Worm (Caenorhabditis elegans) whole organism, young adult: ENCODE data around the gene F21C10.1.
A peak's percentile ranks its signal among the peaks of the same experiment; 100 is the strongest.

Experiments
- B0019.2 ChIP-seq: fragments of 200-800 bp; sonication (Bioruptor generic); conservative IDR thresholded peaks from 2 replicates; pipeline ENCODE4 v1.3.6; 2022; ENCODE audit warnings: missing genetic modification reagents, missing genetic modification characterization, missing compliant biosample characterization
- B0336.3 ChIP-seq: fragments of 200-800 bp; sonication (Bioruptor generic); IDR thresholded peaks from 2 replicates; pipeline ENCODE4 v1.3.6; 2022; ENCODE audit warnings: missing genetic modification characterization, missing compliant biosample characterization
- F22D6.2 ChIP-seq: sonication (generic microtip); optimal IDR thresholded peaks from 2 replicates; lab custom pipeline; 2016; ENCODE audit warnings: mild to moderate bottlenecking, missing genetic modification characterization, missing compliant biosample characterization
- F23B12.7 ChIP-seq: sonication (generic microtip); optimal IDR thresholded peaks from 2 replicates; lab custom pipeline; 2017; ENCODE audit warnings: missing genetic modification characterization, mild to moderate bottlenecking, missing compliant biosample characterization, antibody characterized with exemption, moderate library complexity; ENCODE audit not compliant: insufficient read depth
- F33H1.4 ChIP-seq: fragments of 200-800 bp; sonication (Bioruptor generic); IDR thresholded peaks from 2 replicates; pipeline ENCODE4 v1.3.6; 2022; ENCODE audit warnings: missing genetic modification reagents, missing genetic modification characterization, missing compliant biosample characterization
- K12H6.12 ChIP-seq: fragments of 200-800 bp; sonication (Bioruptor generic); optimal IDR thresholded peaks from 2 replicates; lab custom pipeline; 2018; ENCODE audit warnings: mild to moderate bottlenecking, missing genetic modification characterization, missing compliant biosample characterization
- T07F8.4 ChIP-seq: sonication (generic microtip); optimal IDR thresholded peaks from 2 replicates; lab custom pipeline; 2016; ENCODE audit warnings: mild to moderate bottlenecking, missing genetic modification characterization, moderate library complexity, missing compliant biosample characterization
- Y53G8AR.9 ChIP-seq: fragments of 200-800 bp; sonication (Bioruptor generic); conservative IDR thresholded peaks from 2 replicates; pipeline ENCODE4 v1.3.6; 2022; ENCODE audit warnings: missing genetic modification reagents, missing genetic modification characterization, missing compliant biosample characterization
- Y95B8A.8 ChIP-seq: fragments of 200-800 bp; sonication (Bioruptor generic); IDR thresholded peaks from 2 replicates; pipeline ENCODE4 v1.3.6; 2022; ENCODE audit warnings: missing genetic modification reagents, missing genetic modification characterization, missing compliant biosample characterization
- ZK185.1 ChIP-seq: sonication (generic microtip); optimal IDR thresholded peaks from 2 replicates; lab custom pipeline; 2016; ENCODE audit warnings: mild to moderate bottlenecking, missing genetic modification characterization, missing compliant biosample characterization; ENCODE audit not compliant: poor library complexity, severe bottlenecking
- ama-1 ChIP-seq, 3 experiments: fragments of 150-350 bp in 1 of 3; sonication (generic microtip) in 2 of 3; optimal IDR thresholded peaks; 2 replicates each; lab custom pipeline; 2014 to 2018; ENCODE audit warnings: missing biosample characterization in 2 of 3, missing genetic modification characterization in 2 of 3, missing genetic modification reagents in 2 of 3
- athp-1 ChIP-seq: sonication (generic microtip); optimal IDR thresholded peaks from 2 replicates; lab custom pipeline; 2017; ENCODE audit warnings: mild to moderate bottlenecking, missing genetic modification characterization, missing compliant biosample characterization
- attf-5 ChIP-seq: fragments of 200-800 bp; sonication (Bioruptor generic); optimal IDR thresholded peaks from 2 replicates; lab custom pipeline; 2018; ENCODE audit warnings: mild to moderate bottlenecking, missing genetic modification characterization, missing compliant biosample characterization
- bed-2 ChIP-seq: fragments of 200-800 bp; sonication (Bioruptor generic); IDR thresholded peaks from 2 replicates; pipeline ENCODE4 v1.3.6; 2022; ENCODE audit warnings: missing genetic modification reagents, missing genetic modification characterization, missing compliant biosample characterization
- ccch-3 ChIP-seq: fragments of 200-800 bp; sonication (Bioruptor generic); optimal IDR thresholded peaks from 2 replicates; lab custom pipeline; 2018; ENCODE audit warnings: mild to moderate bottlenecking, missing genetic modification characterization, missing compliant biosample characterization
- cebp-1 ChIP-seq, 2 experiments: fragments of 200-800 bp in 1 of 2; sonication (Bioruptor generic) in 1 of 2; sonication (generic microtip) in 1 of 2; IDR thresholded peaks in 1 of 2; optimal IDR thresholded peaks in 1 of 2; 2 replicates each; pipeline versions ENCODE4 v1.3.6 to Lab custom; 2017 to 2022; ENCODE audit warnings: missing compliant biosample characterization in 2 of 2, missing genetic modification characterization in 2 of 2, mild to moderate bottlenecking in 1 of 2, missing genetic modification reagents in 1 of 2, moderate library complexity in 1 of 2
- ceh-58 ChIP-seq: fragments of 200-800 bp; sonication (Bioruptor generic); IDR thresholded peaks from 2 replicates; pipeline ENCODE4 v1.3.6; 2022; ENCODE audit warnings: missing genetic modification characterization, missing compliant biosample characterization
- ceh-91 ChIP-seq: fragments of 200-800 bp; sonication (Bioruptor generic); IDR thresholded peaks from 2 replicates; pipeline ENCODE4 v1.3.6; 2022; ENCODE audit warnings: missing genetic modification reagents, missing genetic modification characterization, missing compliant biosample characterization
- chd-7 ChIP-seq: sonication (generic microtip); optimal IDR thresholded peaks from 2 replicates; lab custom pipeline; 2016; ENCODE audit warnings: mild to moderate bottlenecking, missing genetic modification characterization, moderate library complexity, missing compliant biosample characterization
- dpl-1 ChIP-seq: fragments of 150-350 bp; optimal IDR thresholded peaks from 2 replicates; lab custom pipeline; 2014; ENCODE audit warnings: missing biosample characterization, missing genetic modification reagents, missing genetic modification characterization
- ekl-4 ChIP-seq: fragments of 200-800 bp; sonication (Bioruptor generic); IDR thresholded peaks from 2 replicates; pipeline ENCODE4 v1.3.6; 2022; ENCODE audit warnings: missing genetic modification reagents, missing genetic modification characterization, missing compliant biosample characterization
- ets-4 ChIP-seq: fragments of 200-800 bp; sonication (Bioruptor generic); optimal IDR thresholded peaks from 2 replicates; lab custom pipeline; 2018; ENCODE audit warnings: mild to moderate bottlenecking, missing genetic modification characterization, missing compliant biosample characterization
- fkh-3 ChIP-seq: sonication (generic microtip); optimal IDR thresholded peaks from 2 replicates; lab custom pipeline; 2016; ENCODE audit warnings: mild to moderate bottlenecking, missing genetic modification characterization, missing compliant biosample characterization
- hlh-12 ChIP-seq: sonication (generic microtip); optimal IDR thresholded peaks from 2 replicates; lab custom pipeline; 2016; ENCODE audit warnings: missing genetic modification characterization, missing compliant biosample characterization
- hmg-1.2 ChIP-seq: fragments of 200-800 bp; sonication (Bioruptor generic); IDR thresholded peaks from 2 replicates; pipeline ENCODE4 v1.3.6; 2022; ENCODE audit warnings: missing genetic modification reagents, missing genetic modification characterization, missing compliant biosample characterization
- lin-26 ChIP-seq: fragments of 200-800 bp; sonication (Bioruptor generic); IDR thresholded peaks from 2 replicates; pipeline ENCODE4 v1.3.6; 2022; ENCODE audit warnings: missing genetic modification reagents, missing genetic modification characterization, missing compliant biosample characterization
- lin-35 ChIP-seq, 3 experiments: fragments of 150-350 bp in 2 of 3; sonication (generic microtip) in 1 of 3; optimal IDR thresholded peaks; 2 replicates each; lab custom pipeline; 2014 to 2018; ENCODE audit warnings: missing biosample characterization in 3 of 3, missing genetic modification characterization in 3 of 3, missing genetic modification reagents in 3 of 3
- lir-1 ChIP-seq: fragments of 200-800 bp; sonication (Bioruptor generic); conservative IDR thresholded peaks from 2 replicates; pipeline ENCODE4 v1.3.6; 2022; ENCODE audit warnings: missing genetic modification reagents, missing genetic modification characterization, missing compliant biosample characterization
- madf-3 ChIP-seq: fragments of 200-800 bp; sonication (Bioruptor generic); IDR thresholded peaks from 2 replicates; pipeline ENCODE4 v1.3.6; 2022; ENCODE audit warnings: missing genetic modification reagents, missing genetic modification characterization, missing compliant biosample characterization
- mel-28 ChIP-seq: sonication (generic microtip); optimal IDR thresholded peaks from 2 replicates; lab custom pipeline; 2016; ENCODE audit warnings: borderline replicate concordance, mild to moderate bottlenecking, missing genetic modification characterization, missing compliant biosample characterization
- mes-4 ChIP-seq: sonication (generic microtip); optimal IDR thresholded peaks from 2 replicates; lab custom pipeline; 2016; ENCODE audit warnings: missing genotype, missing genetic modification characterization, missing compliant biosample characterization
- nfya-1 ChIP-seq: sonication (generic microtip); optimal IDR thresholded peaks from 2 replicates; lab custom pipeline; 2017; ENCODE audit warnings: antibody characterized with exemption, missing compliant biosample characterization, missing genetic modification characterization, borderline replicate concordance; ENCODE audit not compliant: insufficient read depth
- nfya-2 ChIP-seq: fragments of 200-800 bp; sonication (Bioruptor generic); IDR thresholded peaks from 2 replicates; pipeline ENCODE4 v1.3.6; 2022; ENCODE audit warnings: missing genetic modification reagents, missing genetic modification characterization, missing compliant biosample characterization
- nfyb-1 ChIP-seq: fragments of 200-800 bp; sonication (Bioruptor generic); IDR thresholded peaks from 2 replicates; pipeline ENCODE4 v1.3.6; 2022; ENCODE audit warnings: missing genetic modification reagents, missing genetic modification characterization, missing compliant biosample characterization
- nhr-80 ChIP-seq: sonication (generic microtip); optimal IDR thresholded peaks from 2 replicates; lab custom pipeline; 2016; ENCODE audit warnings: missing genetic modification characterization, missing compliant biosample characterization
- snpc-1.1 ChIP-seq: sonication (generic microtip); optimal IDR thresholded peaks from 2 replicates; lab custom pipeline; 2017; ENCODE audit warnings: missing genetic modification characterization, mild to moderate bottlenecking, missing compliant biosample characterization, antibody characterized with exemption, moderate library complexity, missing genotype, missing genetic modification reagents; ENCODE audit not compliant: insufficient read depth
- snpc-3.4 ChIP-seq: sonication (generic microtip); optimal IDR thresholded peaks from 2 replicates; lab custom pipeline; 2017; ENCODE audit warnings: missing genetic modification characterization, mild to moderate bottlenecking, missing compliant biosample characterization, antibody characterized with exemption, moderate library complexity, missing genotype, missing genetic modification reagents
- snpc-4 ChIP-seq, 5 experiments: fragments of 150-350 bp in 1 of 5; sonication (generic microtip) in 4 of 5; optimal IDR thresholded peaks; 2 replicates each; lab custom pipeline; 2014 to 2018; ENCODE audit warnings: missing genetic modification characterization in 5 of 5, missing biosample characterization in 3 of 5, antibody characterized with exemption in 2 of 5, mild to moderate bottlenecking in 2 of 5, missing compliant biosample characterization in 2 of 5, missing genotype in 2 of 5, moderate library complexity in 2 of 5, missing genetic modification reagents in 1 of 5
- sptf-2 ChIP-seq: fragments of 200-800 bp; sonication (Bioruptor generic); optimal IDR thresholded peaks from 2 replicates; lab custom pipeline; 2018; ENCODE audit warnings: mild to moderate bottlenecking, missing genetic modification characterization, missing compliant biosample characterization
- tbx-9 ChIP-seq: sonication (generic microtip); optimal IDR thresholded peaks from 2 replicates; lab custom pipeline; 2016; ENCODE audit warnings: borderline replicate concordance, missing genetic modification characterization, inconsistent platforms, missing compliant biosample characterization
- xnd-1 ChIP-seq: sonication (generic microtip); optimal IDR thresholded peaks from 2 replicates; lab custom pipeline; 2016; ENCODE audit warnings: missing genotype, missing genetic modification reagents, missing genetic modification characterization, missing compliant biosample characterization
- zfh-2 ChIP-seq: fragments of 200-800 bp; sonication (Bioruptor generic); conservative IDR thresholded peaks from 2 replicates; pipeline ENCODE4 v1.3.6; 2022; ENCODE audit warnings: missing genetic modification reagents, missing genetic modification characterization, missing compliant biosample characterization
- zim-3 ChIP-seq: sonication (generic microtip); optimal IDR thresholded peaks from 2 replicates; lab custom pipeline; 2017; ENCODE audit warnings: mild to moderate bottlenecking, missing genetic modification characterization, moderate library complexity, missing compliant biosample characterization
- ztf-18 ChIP-seq: sonication (generic microtip); optimal IDR thresholded peaks from 2 replicates; lab custom pipeline; 2016; ENCODE audit warnings: missing genotype, mild to moderate bottlenecking, missing genetic modification characterization, missing compliant biosample characterization
- ztf-3 ChIP-seq: fragments of 200-800 bp; sonication (Bioruptor generic); optimal IDR thresholded peaks from 2 replicates; lab custom pipeline; 2018; ENCODE audit warnings: mild to moderate bottlenecking, missing genetic modification characterization, missing compliant biosample characterization

The F21C10.1 gene

DNA sequence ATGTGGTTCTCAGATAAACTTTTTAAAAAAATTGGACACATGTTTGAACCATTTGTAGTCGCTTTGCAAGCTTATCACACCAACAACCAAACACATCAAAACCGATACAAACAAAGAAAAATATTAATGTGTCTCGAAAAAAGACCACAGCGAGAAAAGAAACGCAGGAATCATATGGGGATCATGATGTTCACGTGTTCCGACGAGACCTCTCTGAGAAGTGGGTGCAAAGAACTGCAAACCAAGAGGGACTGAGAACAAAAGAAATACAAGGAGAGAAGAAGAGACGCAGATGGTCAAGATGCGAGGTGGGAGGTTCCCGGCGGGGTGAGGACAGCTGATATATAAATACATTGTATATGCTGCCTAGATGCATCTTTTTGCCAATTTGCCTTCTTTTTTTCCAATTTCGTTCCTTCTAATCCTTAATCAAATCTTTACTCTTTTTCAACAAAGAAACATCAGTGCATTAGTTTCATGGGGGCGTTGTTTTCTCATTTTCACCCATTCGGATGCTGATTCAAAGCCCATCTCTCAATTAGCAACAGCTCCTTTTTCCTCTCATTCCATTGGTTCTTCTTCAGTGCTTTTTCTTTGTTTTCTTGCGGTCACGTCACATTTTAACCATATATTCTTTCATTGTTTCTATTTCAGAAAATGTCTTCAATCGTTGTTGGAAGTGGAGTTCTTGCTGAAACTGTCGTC lies 36.4 kb upstream of the F21C10.1 start, which contains the start of gene F21C10.10 (continued):
- TF ChIP-seq T07F8.4: no peak
- no peak for TF ChIP-seq sptf-2 (GFP tag; lab: Kevin White, UChicago)
- no peak for TF ChIP-seq B0019.2 (GFP tag; lab: Robert Waterston, UW)
- TF ChIP-seq nfya-1: no peak
- TF ChIP-seq K12H6.12 (tag; lab: Kevin White, UChicago): peak; percentile 67
- peak; percentile 79 for TF ChIP-seq attf-5 (GFP tag; lab: Kevin White, UChicago)
- no peak for TF ChIP-seq xnd-1 (tag; lab: Kevin White, UChicago)
- TF ChIP-seq lin-26: peak; percentile 71; the same call in 1 of the 2 replicates
- TF ChIP-seq bed-2 (GFP tag; lab: Robert Waterston, UW): no peak
- TF ChIP-seq hlh-12 (tag; lab: Kevin White, UChicago): no peak
- TF ChIP-seq dpl-1 (GFP tag; lab: Kevin White, UChicago): no peak
- no peak for TF ChIP-seq lir-1
- no peak for TF ChIP-seq ceh-91 (GFP tag; lab: Robert Waterston, UW)
- no peak for TF ChIP-seq ets-4 (GFP tag; lab: Kevin White, UChicago)
- no peak for TF ChIP-seq snpc-3.4
- TF ChIP-seq hmg-1.2 (GFP tag; lab: Robert Waterston, UW): peak; percentile 90
- no peak for TF ChIP-seq snpc-4 (GFP tag; optimal IDR thresholded peaks at IDR 0.05; lab: Kevin White, UChicago)
- TF ChIP-seq snpc-4 (tag; optimal IDR thresholded peaks at IDR 0.05; lab: Kevin White, UChicago): peak in 2 of 4 experiments; percentile 22 to 48
- no peak for TF ChIP-seq nfya-2 (GFP tag; lab: Robert Waterston, UW)
- peak; percentile 69 for TF ChIP-seq ZK185.1
- TF ChIP-seq B0336.3 (GFP tag; lab: Robert Waterston, UW): peak; percentile 59; the same call in 1 of the 2 replicates
- TF ChIP-seq snpc-1.1: no peak
- peak; percentile 81 for TF ChIP-seq nhr-80 (tag; lab: Kevin White, UChicago)
- TF ChIP-seq Y95B8A.8 (GFP tag; lab: Robert Waterston, UW): no peak
- TF ChIP-seq tbx-9 (tag; lab: Kevin White, UChicago): no peak
- TF ChIP-seq ccch-3 (GFP tag; lab: Kevin White, UChicago): no peak
- TF ChIP-seq mes-4: no peak
- TF ChIP-seq fkh-3 (tag; lab: Kevin White, UChicago): no peak
- no peak for TF ChIP-seq ztf-3 (GFP tag; lab: Kevin White, UChicago)
- peak; percentile 15 for TF ChIP-seq F23B12.7 (tag; lab: Kevin White, UChicago)
- no peak for TF ChIP-seq zfh-2 (GFP tag; lab: Robert Waterston, UW)
- TF ChIP-seq ekl-4 (GFP tag; lab: Robert Waterston, UW): peak; percentile 58
- peak; percentile 94 for TF ChIP-seq F22D6.2
- TF ChIP-seq, all 124 proteins: peak for 42

DNA sequence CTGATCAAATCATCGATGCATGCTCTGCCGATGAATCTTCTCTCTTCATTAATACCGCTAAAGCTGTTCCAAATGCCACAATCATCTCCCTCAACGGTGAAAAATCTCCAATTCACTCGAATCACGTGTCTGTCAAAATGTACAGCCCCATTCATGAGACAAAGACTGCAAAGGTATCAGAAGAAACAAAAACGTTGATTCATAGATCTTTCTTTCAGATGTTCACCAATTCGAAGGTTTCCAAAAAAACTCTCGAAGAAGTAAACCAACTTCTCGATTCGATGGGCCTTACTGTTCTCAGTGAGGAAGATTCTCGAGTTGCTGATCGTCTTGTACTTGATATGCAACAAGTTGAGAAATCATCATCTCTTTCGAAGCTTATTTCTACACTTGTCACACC lies 35.5 kb upstream of the F21C10.1 start:
- TF ChIP-seq nfyb-1 (GFP tag; lab: Robert Waterston, UW) (peak; percentile 23; the same call in 1 of the 2 replicates), ceh-58 (no peak), ztf-18 (tag; lab: Kevin White, UChicago) (no peak), cebp-1 (GFP tag; IDR thresholded peaks at IDR 0.05; lab: Robert Waterston, UW) (no peak), cebp-1 (tag; optimal IDR thresholded peaks at IDR 0.05; lab: Kevin White, UChicago) (no peak), ama-1 (optimal IDR thresholded peaks at IDR 0.05; lab: Kevin White, UChicago) (peak; percentile 61), ama-1 (GFP tag; optimal IDR thresholded peaks at IDR 0.05; lab: Kevin White, UChicago) (no peak), chd-7 (no peak), F33H1.4 (GFP tag; lab: Robert Waterston, UW) (no peak), lin-35 (GFP tag; optimal IDR thresholded peaks at IDR 0.05; lab: Kevin White, UChicago) (no peak), zim-3 (tag; lab: Kevin White, UChicago) (no peak), nhr-80 (tag; lab: Kevin White, UChicago) (no peak), K12H6.12 (tag; lab: Kevin White, UChicago) (no peak), mel-28 (no peak), madf-3 (GFP tag; lab: Robert Waterston, UW) (0 out of 2 replicates have a peak, but pooled peaks have one; percentile 38), B0336.3 (GFP tag; lab: Robert Waterston, UW) (peak; percentile 12; the same call in 1 of the 2 replicates), Y53G8AR.9 (GFP tag; lab: Robert Waterston, UW) (0 out of 2 replicates have a peak, but pooled peaks have one; percentile 10), athp-1 (tag; lab: Kevin White, UChicago) (no peak)
